Fruit fly (Drosophila melanogaster): ENCODE results near the gene CG5516.
A peak's percentile ranks its signal among the peaks of the same experiment; 100 is the strongest.

CG5516 gene

DNA sequence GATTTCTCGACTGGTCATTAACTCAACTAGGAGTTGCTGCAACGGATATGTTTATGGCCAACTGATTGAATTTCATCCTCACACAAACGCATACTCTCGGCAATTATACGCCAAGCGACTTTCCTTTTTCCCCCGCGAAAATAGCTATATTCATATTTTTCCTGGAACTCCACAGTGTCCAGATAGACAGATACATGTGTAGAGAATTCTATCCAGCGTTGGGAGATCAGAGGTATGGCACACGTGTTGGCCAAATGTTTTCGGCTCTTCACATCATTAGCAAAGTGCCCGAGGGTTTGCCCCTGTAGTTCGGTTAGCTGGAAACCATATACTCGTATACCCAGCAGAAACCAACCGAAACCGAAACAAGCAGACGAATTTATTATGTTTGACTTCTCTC lies 41.9 kb upstream of the CG5516 start:
- TF ChIP-seq Smox (GFP tag; optimal IDR thresholded peaks at IDR 0.05) (no peak), Eip78C (GFP tag) (no peak), vri (GFP tag; optimal IDR thresholded peaks at IDR 0.05) (no peak), CG9139 (GFP tag; optimal IDR thresholded peaks at IDR 0.05) (no peak), topi (GFP tag; optimal IDR thresholded peaks at IDR 0.05) (no peak)

DNA sequence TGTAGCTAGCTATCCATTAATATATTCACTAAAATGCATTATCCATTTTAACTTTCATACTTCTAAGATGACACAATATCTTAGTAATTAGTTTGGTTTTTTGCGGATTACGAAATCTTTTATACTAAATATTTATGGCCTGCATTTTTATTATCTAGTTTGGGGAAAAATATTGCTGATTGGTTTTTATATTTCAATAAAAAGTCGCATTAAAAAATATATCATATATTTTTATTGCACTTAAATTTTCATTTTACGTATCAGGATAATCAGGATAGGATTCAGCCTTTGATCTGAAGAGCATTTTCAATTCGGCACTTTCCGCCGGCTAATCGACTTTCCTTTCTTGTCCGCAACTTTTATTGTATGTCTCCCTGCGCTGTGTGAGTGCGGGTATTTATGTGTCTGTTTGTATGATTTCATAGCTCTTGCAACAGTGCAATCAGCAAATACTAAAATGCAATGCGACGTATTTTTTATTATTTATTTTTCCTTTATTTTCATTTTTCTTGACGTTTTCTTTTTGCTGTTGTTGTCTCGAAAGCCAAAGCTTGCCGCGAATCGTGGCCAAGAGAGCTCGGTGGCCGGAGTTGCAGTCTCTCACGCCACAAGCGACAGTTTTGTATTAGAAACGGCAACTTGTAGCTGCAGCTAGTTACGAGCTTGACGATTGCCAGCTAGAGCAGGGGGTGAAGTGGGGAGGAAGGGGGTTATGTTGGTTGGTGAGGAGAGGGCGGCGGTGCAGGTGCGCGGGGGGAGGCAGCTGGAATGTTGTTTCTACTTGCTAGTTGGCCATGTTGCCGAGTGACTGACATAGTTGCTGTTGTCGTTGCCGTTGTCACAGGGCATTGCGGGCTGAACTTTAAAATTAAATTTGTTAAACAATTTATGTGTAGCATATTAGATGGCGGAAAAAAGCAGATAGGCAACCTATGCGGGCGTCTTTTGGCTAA lies 40.8 kb upstream of the CG5516 start:
- TF ChIP-seq eg (GFP tag; IDR thresholded peaks at IDR 0.05) = peak; percentile 72; the same call in 2 of the 3 replicates
- peak; percentile 70 for TF ChIP-seq Eip78C (GFP tag)
- no peak for TF ChIP-seq Hr39 (GFP tag; optimal IDR thresholded peaks at IDR 0.05)
- no peak for TF ChIP-seq CG11902 (GFP tag; optimal IDR thresholded peaks at IDR 0.05)
- no peak for TF ChIP-seq vri (GFP tag; optimal IDR thresholded peaks at IDR 0.05)
- no peak for TF ChIP-seq CG31627 (GFP tag; optimal IDR thresholded peaks at IDR 0.05)
- peak; percentile 83 for TF ChIP-seq CG32006 (GFP tag; optimal IDR thresholded peaks at IDR 0.05)
- TF ChIP-seq fkh (GFP tag; optimal IDR thresholded peaks at IDR 0.05) = no peak
- no peak for TF ChIP-seq CG11762 (GFP tag; optimal IDR thresholded peaks at IDR 0.05; ENCODE audit: insufficient read depth)
- TF ChIP-seq Smox (GFP tag; optimal IDR thresholded peaks at IDR 0.05) = no peak
- TF ChIP-seq CG8632 (GFP tag; optimal IDR thresholded peaks at IDR 0.05) = no peak
- TF ChIP-seq spab (GFP tag; optimal IDR thresholded peaks at IDR 0.05) = no peak
- no peak for TF ChIP-seq CG1621 (tag; optimal IDR thresholded peaks at IDR 0.05)
- no peak for TF ChIP-seq lz (GFP tag; optimal IDR thresholded peaks at IDR 0.05)
- TF ChIP-seq esn (GFP tag; optimal IDR thresholded peaks at IDR 0.05) = no peak
- TF ChIP-seq Sox14 (GFP tag; optimal IDR thresholded peaks at IDR 0.05) = no peak
- TF ChIP-seq Blimp-1 (GFP tag; optimal IDR thresholded peaks at IDR 0.05) = no peak
- no peak for TF ChIP-seq achi (GFP tag; optimal IDR thresholded peaks at IDR 0.05)
- no peak for TF ChIP-seq CG16779 (tag; optimal IDR thresholded peaks at IDR 0.05)
- peak; percentile 71 for TF ChIP-seq CG4318 (GFP tag; optimal IDR thresholded peaks at IDR 0.05)
- no peak for TF ChIP-seq Eip93F (GFP tag; optimal IDR thresholded peaks at IDR 0.05)
- peak; percentile 0 for TF ChIP-seq Lpt (GFP tag; optimal IDR thresholded peaks at IDR 0.05)
- no peak for TF ChIP-seq Ets21C (GFP tag; optimal IDR thresholded peaks at IDR 0.05)
- TF ChIP-seq CG6163 (GFP tag; IDR thresholded peaks at IDR 0.05) = 0 out of 3 replicates have a peak, but pooled peaks have one; percentile 22
- peak; percentile 47 for TF ChIP-seq svp (GFP tag)
- peak in 1 of 2 experiments; percentile 60 for TF ChIP-seq salr (GFP tag; optimal IDR thresholded peaks at IDR 0.05)
- TF ChIP-seq CG3919 (GFP tag; optimal IDR thresholded peaks at IDR 0.05) = no peak
- TF ChIP-seq Gug (GFP tag; IDR thresholded peaks at IDR 0.05) = peak; percentile 10; the same call in 1 of the 2 replicates
- TF ChIP-seq Sox102F (GFP tag; optimal IDR thresholded peaks at IDR 0.05) = no peak
- TF ChIP-seq CG6854 (GFP tag; optimal IDR thresholded peaks at IDR 0.05) = no peak
- no peak for TF ChIP-seq CG11294 (GFP tag; IDR thresholded peaks at IDR 0.05)
- no peak for TF ChIP-seq pdm3 (GFP tag; optimal IDR thresholded peaks at IDR 0.05)
- no peak for TF ChIP-seq dsx (GFP tag; optimal IDR thresholded peaks at IDR 0.05; ENCODE audit: poor library complexity, severe bottlenecking)
- no peak for TF ChIP-seq CG10669 (GFP tag; optimal IDR thresholded peaks at IDR 0.05)
- peak; percentile 62 for TF ChIP-seq Hr4 (GFP tag; optimal IDR thresholded peaks at IDR 0.05)
- no peak for TF ChIP-seq Met (GFP tag; optimal IDR thresholded peaks at IDR 0.05)
- TF ChIP-seq topi (GFP tag; optimal IDR thresholded peaks at IDR 0.05) = no peak
- peak; percentile 62 for TF ChIP-seq CG6276 (GFP tag; optimal IDR thresholded peaks at IDR 0.05)
- TF ChIP-seq Eip75B (GFP tag; optimal IDR thresholded peaks at IDR 0.05) = no peak
- TF ChIP-seq CG9139 (GFP tag; optimal IDR thresholded peaks at IDR 0.05) = no peak
- no peak for TF ChIP-seq net (GFP tag; optimal IDR thresholded peaks at IDR 0.05)
- TF ChIP-seq CG15336 (GFP tag; IDR thresholded peaks at IDR 0.05) = peak; percentile 12; the same call in 1 of the 2 replicates
- TF ChIP-seq CG3032 (tag; optimal IDR thresholded peaks at IDR 0.05) = no peak
- TF ChIP-seq CG8119 (GFP tag; IDR thresholded peaks at IDR 0.05) = peak; percentile 62; the same call in 2 of the 3 replicates
- no peak for TF ChIP-seq Hr38 (GFP tag; optimal IDR thresholded peaks at IDR 0.05)
- TF ChIP-seq OdsH (GFP tag; optimal IDR thresholded peaks at IDR 0.05) = peak; percentile 17
- no peak for TF ChIP-seq CG6792 (GFP tag; optimal IDR thresholded peaks at IDR 0.05)

All from whole organism, prepupa.